Worm (Caenorhabditis elegans): ENCODE results near the gene oac-29.
A peak's percentile ranks its signal among the peaks of the same experiment; 100 is the strongest.

Gene oac-29

DNA sequence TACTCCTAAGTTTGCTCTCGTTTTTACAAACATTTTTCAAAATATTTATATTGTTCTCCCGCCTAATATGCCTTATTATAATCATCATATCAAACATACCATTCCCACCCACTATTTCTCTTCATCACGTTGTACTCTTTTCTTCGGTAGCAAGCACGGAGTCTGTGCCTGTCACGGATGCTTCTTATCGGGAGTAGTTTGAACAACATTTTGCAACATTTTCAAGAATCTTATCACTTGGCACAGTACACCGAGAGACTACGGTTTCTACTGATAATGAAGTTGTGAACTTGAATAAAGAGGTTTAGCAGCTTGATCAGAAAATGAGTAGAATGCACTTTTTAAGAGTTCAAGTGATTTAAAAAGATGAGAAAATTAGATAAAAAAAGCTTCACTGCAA is 12.8 kb upstream of the oac-29 start (continued):
- TF ChIP-seq saeg-2 (GFP tag; IDR thresholded peaks at IDR 0.05) (no peak), nhr-48 (tag; optimal IDR thresholded peaks at IDR 0.05) (peak; percentile 52)

DNA sequence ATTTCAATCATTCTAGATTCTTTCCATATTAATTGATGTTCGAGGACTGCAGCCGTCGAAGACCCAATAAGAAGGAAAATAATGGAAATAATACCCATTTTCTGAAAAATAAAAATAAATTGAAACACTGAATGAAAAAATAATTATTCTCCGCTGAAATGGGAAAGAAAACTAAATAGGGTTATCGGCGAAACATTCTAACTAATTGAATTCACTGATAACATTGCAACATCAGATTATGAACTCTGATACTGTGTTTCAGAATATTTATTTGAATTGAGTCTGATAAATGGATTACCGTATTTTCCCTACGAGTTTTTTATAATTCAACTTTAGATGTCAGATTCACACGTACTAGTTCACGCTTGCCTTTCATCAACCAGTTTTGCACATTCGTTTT is 7.6 kb upstream of the oac-29 start, which contains the start of gene asp-13:
TSS of gene asp-13 (minus strand) at position 101 of the 400 bp plus-strand sequence.
- TF ChIP-seq pqm-1 (tag; optimal IDR thresholded peaks at IDR 0.05): peak; percentile 37
- TF ChIP-seq daf-16 (GFP tag; optimal IDR thresholded peaks at IDR 0.05): no peak
- peak; percentile 23 for TF ChIP-seq daf-16 (tag; optimal IDR thresholded peaks at IDR 0.05)
- TF ChIP-seq madf-5 (GFP tag; IDR thresholded peaks at IDR 0.05): no peak
- no peak for TF ChIP-seq nhr-41 (GFP tag; IDR thresholded peaks at IDR 0.05)
- no peak for TF ChIP-seq madf-9 (GFP tag; conservative IDR thresholded peaks at IDR 0.05)
- peak; percentile 3 for TF ChIP-seq dve-1 (tag; optimal IDR thresholded peaks at IDR 0.05; ENCODE audit: insufficient read depth)
- no peak for TF ChIP-seq nhr-48 (tag; optimal IDR thresholded peaks at IDR 0.05)
- TF ChIP-seq unc-62 (GFP tag; optimal IDR thresholded peaks at IDR 0.05 in 1 of 2): peak in 1 of 2 experiments; percentile 30
- TF ChIP-seq unc-62 (tag; optimal IDR thresholded peaks at IDR 0.05): no peak
- peak; percentile 15 for TF ChIP-seq nhr-28 (tag; optimal IDR thresholded peaks at IDR 0.05)

DNA sequence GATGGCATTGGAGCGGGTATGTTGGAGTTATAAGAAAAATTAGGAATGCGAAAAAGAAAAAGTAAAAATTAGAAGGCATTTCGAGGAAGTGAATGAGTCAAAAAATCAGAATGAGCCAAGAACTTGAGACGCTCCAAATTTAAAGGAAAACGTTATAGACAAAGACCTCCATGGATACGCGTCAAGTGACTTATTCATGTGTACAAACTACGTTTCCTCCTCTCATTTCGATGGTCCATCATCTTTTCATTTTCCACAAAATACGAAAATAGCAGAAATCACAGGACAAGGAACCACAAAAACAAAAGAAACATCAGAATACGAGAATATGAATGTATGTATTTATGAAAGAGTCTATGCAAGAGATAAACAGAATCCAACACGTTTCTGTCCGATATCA is 5.8 kb upstream of the oac-29 start, which contains the start of gene F28A12.3:
TSS of gene F28A12.3 (minus strand) at position 101 of the 400 bp plus-strand sequence.
- TF ChIP-seq aha-1 (tag) (peak; percentile 3), mxl-2 (GFP tag; conservative IDR thresholded peaks at IDR 0.05) (no peak)

DNA sequence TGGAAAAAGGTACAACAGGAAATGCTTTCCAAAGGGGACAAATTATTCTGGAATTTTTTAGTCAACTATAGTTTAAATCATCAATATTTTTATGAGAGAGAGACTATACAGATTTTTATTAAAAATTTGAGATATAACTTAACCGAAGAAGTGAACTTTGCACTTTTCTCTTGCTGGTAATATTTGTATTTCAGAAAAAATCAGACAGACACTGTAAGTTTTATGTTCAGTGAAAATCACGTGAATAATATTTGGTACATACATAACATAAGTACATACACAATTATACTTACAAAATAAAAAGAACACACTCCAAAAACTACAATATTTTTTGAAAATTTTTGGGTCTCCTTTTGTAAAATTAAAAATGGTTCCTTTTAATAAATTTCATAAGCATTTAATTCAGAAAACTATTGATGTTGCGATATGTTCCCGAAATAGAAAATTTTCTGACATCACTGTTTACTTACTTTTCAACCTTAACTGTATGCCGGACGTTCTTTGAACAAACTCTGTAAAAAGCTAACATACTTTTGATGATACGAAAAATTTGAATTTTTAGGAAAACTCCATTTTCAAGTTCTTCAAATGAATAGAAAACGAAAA is 2.3 kb upstream of the oac-29 start, which contains the start of the genes F28A12.10 and acd-4:
TSS of gene F28A12.10 (minus strand) at position 101 of the 606 bp plus-strand sequence.
TSS of gene acd-4 (plus strand) at position 556 of the 606 bp plus-strand sequence.
- no peak for TF ChIP-seq aha-1 (tag)
- TF ChIP-seq F26F4.8 (GFP tag; conservative IDR thresholded peaks at IDR 0.05): no peak
- TF ChIP-seq madf-9 (GFP tag; conservative IDR thresholded peaks at IDR 0.05): no peak
- no peak for TF ChIP-seq fkh-10 (GFP tag; optimal IDR thresholded peaks at IDR 0.05)

DNA sequence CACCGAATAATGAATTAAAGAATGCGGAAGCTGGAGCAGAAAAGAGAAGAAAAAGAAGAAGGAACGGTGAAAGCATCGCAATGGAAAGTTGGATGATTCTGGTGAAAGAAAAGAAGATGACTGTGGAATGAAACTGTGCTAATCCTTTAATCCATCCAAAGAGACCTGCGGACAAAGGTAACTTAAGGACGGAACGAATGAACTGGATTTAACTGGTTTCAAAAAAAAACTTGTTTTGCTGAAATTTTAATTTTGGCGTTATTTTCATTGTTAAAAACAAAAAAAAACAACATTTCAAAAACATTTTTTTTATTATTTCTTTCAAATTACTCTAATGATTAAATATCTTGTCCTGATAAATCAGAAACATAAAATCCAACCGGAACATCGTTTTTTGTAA is 1.4 kb upstream of the oac-29 start, which contains the start of gene grl-12:
TSS of gene grl-12 (minus strand) at position 101 of the 400 bp plus-strand sequence.
- TF ChIP-seq F37D6.2 (tag; optimal IDR thresholded peaks at IDR 0.05): no peak
- TF ChIP-seq R02D3.7 (tag; optimal IDR thresholded peaks at IDR 0.05): no peak
- no peak for TF ChIP-seq snpc-4 (tag; optimal IDR thresholded peaks at IDR 0.05)
- TF ChIP-seq lin-38 (GFP tag; IDR thresholded peaks at IDR 0.05): no peak
- TF ChIP-seq zip-2 (tag; optimal IDR thresholded peaks at IDR 0.05): no peak
- no peak for TF ChIP-seq F44E2.7 (GFP tag; IDR thresholded peaks at IDR 0.05)
- no peak for TF ChIP-seq zag-1 (tag; optimal IDR thresholded peaks at IDR 0.05)
- TF ChIP-seq ceh-62 (tag; optimal IDR thresholded peaks at IDR 0.05): no peak
- no peak for TF ChIP-seq hlh-11 (tag; optimal IDR thresholded peaks at IDR 0.05)
- no peak for TF ChIP-seq nhr-48 (tag; optimal IDR thresholded peaks at IDR 0.05)
- no peak for TF ChIP-seq lsy-2 (tag; optimal IDR thresholded peaks at IDR 0.05)
- TF ChIP-seq lin-29 (GFP tag; IDR thresholded peaks at IDR 0.05): no peak
- TF ChIP-seq tag-97 (GFP tag; IDR thresholded peaks at IDR 0.05): no peak
- no peak for TF ChIP-seq nhr-28 (tag; optimal IDR thresholded peaks at IDR 0.05)

DNA sequence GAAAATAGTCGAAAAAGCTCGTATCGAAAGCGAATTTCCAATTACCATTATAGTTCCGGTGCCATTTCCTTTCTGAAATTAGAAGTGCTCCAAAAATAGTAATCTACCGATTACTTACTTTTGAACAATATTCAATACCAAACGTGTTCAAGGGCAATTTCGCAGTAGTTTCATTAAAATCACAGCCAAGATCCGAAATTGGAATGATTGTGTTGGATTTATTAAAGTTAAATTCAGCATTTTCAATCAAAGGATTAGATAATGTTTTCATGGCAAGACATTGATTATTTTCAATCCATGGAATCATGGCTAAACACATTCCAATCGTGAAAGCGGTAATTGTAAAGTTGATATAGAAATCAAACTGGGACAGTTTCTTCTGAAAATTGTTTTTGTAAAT is 2.7 kb downstream of the oac-29 start:
- TF ChIP-seq unc-39 (tag; optimal IDR thresholded peaks at IDR 0.05): no peak
- TF ChIP-seq daf-12 (tag; optimal IDR thresholded peaks at IDR 0.05): no peak
- peak; percentile 91 for TF ChIP-seq aha-1 (tag)
- no peak for TF ChIP-seq lin-15B (tag; optimal IDR thresholded peaks at IDR 0.05)
- TF ChIP-seq fos-1 (tag; optimal IDR thresholded peaks at IDR 0.05): no peak
- no peak for TF ChIP-seq D1046.2 (GFP tag; IDR thresholded peaks at IDR 0.05)
